Worm (Caenorhabditis elegans) whole organism, L1 larva: ENCODE data around the gene C06E1.1.

Source experiments
- mdl-1 ChIP-seq, 2 experiments: fragments of 150-350 bp; optimal IDR thresholded peaks; 2 replicates each; lab custom pipeline; 2014 to 2017; ENCODE audit warnings: missing biosample characterization in 2 of 2, missing genetic modification characterization in 2 of 2, inconsistent platforms in 1 of 2
- nhr-77 ChIP-seq: fragments of 150-350 bp; optimal IDR thresholded peaks from 2 replicates; lab custom pipeline; 2014; ENCODE audit warnings: missing biosample characterization, missing genetic modification characterization

- no peak for TF ChIP-seq mdl-1 (tag; optimal IDR thresholded peaks at IDR 0.05; lab: Kevin White, UChicago)
- TF ChIP-seq nhr-77: no peak
Observed at ce11 chrIII:8593620-8594019, 12.0 kb upstream of the C06E1.1 start, which contains the start of gene C06E1.7.
